Worm (Caenorhabditis elegans) whole organism, young adult: ENCODE measurements around the gene F35G2.1.

Experiments used
- F52B5.7 ChIP-seq: sonication (generic microtip); optimal IDR thresholded peaks from 2 replicates; lab custom pipeline; 2016; ENCODE audit warnings: mild to moderate bottlenecking, missing genetic modification characterization, missing compliant biosample characterization
- rpc-1 ChIP-seq, 2 experiments: fragments of 150-350 bp in 1 of 2; sonication (generic microtip) in 1 of 2; optimal IDR thresholded peaks; 2 replicates each; lab custom pipeline; 2014 to 2018; ENCODE audit warnings: missing biosample characterization in 1 of 2, missing genetic modification characterization in 1 of 2, missing genetic modification reagents in 1 of 2, missing genotype in 1 of 2
- tbx-9 ChIP-seq: sonication (generic microtip); optimal IDR thresholded peaks from 2 replicates; lab custom pipeline; 2016; ENCODE audit warnings: borderline replicate concordance, missing genetic modification characterization, inconsistent platforms, missing compliant biosample characterization
- unc-62 ChIP-seq: fragments of 150-350 bp; optimal IDR thresholded peaks from 2 replicates; lab custom pipeline; 2014; ENCODE audit warnings: missing biosample characterization, missing genetic modification reagents, missing genetic modification characterization
- ztf-28 ChIP-seq: fragments of 200-800 bp; sonication (Bioruptor generic); IDR thresholded peaks from 2 replicates; pipeline ENCODE4 v1.3.6; 2022; ENCODE audit warnings: missing genetic modification reagents, missing genetic modification characterization, missing compliant biosample characterization

ce11 chrIV:12252579-12252978, 49.5 kb downstream of the F35G2.1 start, which contains the start of gene dnj-26:
- no peak for TF ChIP-seq F52B5.7 (tag; lab: Kevin White, UChicago)
- no peak for TF ChIP-seq unc-62 (GFP tag; lab: Kevin White, UChicago)
- TF ChIP-seq ztf-28 (GFP tag; lab: Robert Waterston, UW): no peak
- TF ChIP-seq rpc-1 (optimal IDR thresholded peaks at IDR 0.05; lab: Kevin White, UChicago): no peak
- no peak for TF ChIP-seq rpc-1 (tag; optimal IDR thresholded peaks at IDR 0.05; lab: Kevin White, UChicago)
- TF ChIP-seq tbx-9 (tag; lab: Kevin White, UChicago): no peak
